Fruit fly (Drosophila melanogaster): ENCODE results near the gene PGAP1.

PGAP1 gene

dm6 chrX:5689417-5690215 is at the start of gene PGAP1, which contains the start of gene cv:
Gene PGAP1, minus strand, starts transcription at chrX:5689473.
Gene cv, plus strand, starts transcription at chrX:5690002.
- no peak for TF ChIP-seq psq (optimal IDR thresholded peaks at IDR 0.05)
- TF ChIP-seq pan (optimal IDR thresholded peaks at IDR 0.05) = no peak
- TF ChIP-seq usp (GFP tag; optimal IDR thresholded peaks at IDR 0.05) = no peak
- no peak for TF ChIP-seq CG8478 (optimal IDR thresholded peaks at IDR 0.05)
- no peak for TF ChIP-seq EcR (GFP tag; optimal IDR thresholded peaks at IDR 0.05)
- TF ChIP-seq Dll (optimal IDR thresholded peaks at IDR 0.05) = no peak

- no peak for TF ChIP-seq Dll (optimal IDR thresholded peaks at IDR 0.05)
- no peak for TF ChIP-seq usp (GFP tag; optimal IDR thresholded peaks at IDR 0.05)
- no peak for TF ChIP-seq EcR (GFP tag; optimal IDR thresholded peaks at IDR 0.05)
- no peak for TF ChIP-seq pan (optimal IDR thresholded peaks at IDR 0.05)
- no peak for TF ChIP-seq psq (optimal IDR thresholded peaks at IDR 0.05)
- no peak for TF ChIP-seq CG8478 (optimal IDR thresholded peaks at IDR 0.05)
Measured at dm6 chrX:5737676-5738220, 48.5 kb upstream of the PGAP1 start, which contains the start of gene Snx27. Gene Snx27, minus strand, starts transcription at chrX:5738031.

- TF ChIP-seq psq (optimal IDR thresholded peaks at IDR 0.05) (no peak), usp (GFP tag; optimal IDR thresholded peaks at IDR 0.05) (no peak), Dll (optimal IDR thresholded peaks at IDR 0.05) (no peak), pan (optimal IDR thresholded peaks at IDR 0.05) (no peak), CG8478 (optimal IDR thresholded peaks at IDR 0.05) (no peak), EcR (GFP tag; optimal IDR thresholded peaks at IDR 0.05) (no peak)
Measured at dm6 chrX:5737157-5737556, 47.9 kb upstream of the PGAP1 start.

- TF ChIP-seq EcR (GFP tag; optimal IDR thresholded peaks at IDR 0.05) (no peak), pan (optimal IDR thresholded peaks at IDR 0.05) (no peak), CG8478 (optimal IDR thresholded peaks at IDR 0.05) (no peak), usp (GFP tag; optimal IDR thresholded peaks at IDR 0.05) (no peak), psq (optimal IDR thresholded peaks at IDR 0.05) (no peak), Dll (optimal IDR thresholded peaks at IDR 0.05) (no peak)
Measured at dm6 chrX:5735268-5735941, 46.1 kb upstream of the PGAP1 start.

dm6 chrX:5732440-5732839 is 43.2 kb upstream of the PGAP1 start, which contains the start of gene CG15773:
Gene CG15773, plus strand, starts transcription at chrX:5732740.
- TF ChIP-seq CG8478 (optimal IDR thresholded peaks at IDR 0.05) (no peak), usp (GFP tag; optimal IDR thresholded peaks at IDR 0.05) (no peak), psq (optimal IDR thresholded peaks at IDR 0.05) (no peak), Dll (optimal IDR thresholded peaks at IDR 0.05) (no peak), pan (optimal IDR thresholded peaks at IDR 0.05) (no peak), EcR (GFP tag; optimal IDR thresholded peaks at IDR 0.05) (no peak)

- TF ChIP-seq pan (optimal IDR thresholded peaks at IDR 0.05) (no peak), EcR (GFP tag; optimal IDR thresholded peaks at IDR 0.05) (no peak)
Measured at dm6 chrX:5724744-5725185, 35.5 kb upstream of the PGAP1 start.

- TF ChIP-seq EcR (GFP tag; optimal IDR thresholded peaks at IDR 0.05) (no peak), Dll (optimal IDR thresholded peaks at IDR 0.05) (no peak), CG8478 (optimal IDR thresholded peaks at IDR 0.05) (no peak), psq (optimal IDR thresholded peaks at IDR 0.05) (no peak), usp (GFP tag; optimal IDR thresholded peaks at IDR 0.05) (no peak), pan (optimal IDR thresholded peaks at IDR 0.05) (no peak)
Measured at dm6 chrX:5724151-5724699, 35.0 kb upstream of the PGAP1 start.

- TF ChIP-seq Dll (optimal IDR thresholded peaks at IDR 0.05) (no peak), pan (optimal IDR thresholded peaks at IDR 0.05) (no peak), EcR (GFP tag; optimal IDR thresholded peaks at IDR 0.05) (no peak), CG8478 (optimal IDR thresholded peaks at IDR 0.05) (no peak), usp (GFP tag; optimal IDR thresholded peaks at IDR 0.05) (no peak), psq (optimal IDR thresholded peaks at IDR 0.05) (no peak)
Measured at dm6 chrX:5723577-5723976, 34.3 kb upstream of the PGAP1 start.

- TF ChIP-seq CG8478 (optimal IDR thresholded peaks at IDR 0.05) (no peak), psq (optimal IDR thresholded peaks at IDR 0.05) (no peak), EcR (GFP tag; optimal IDR thresholded peaks at IDR 0.05) (no peak), Dll (optimal IDR thresholded peaks at IDR 0.05) (no peak), pan (optimal IDR thresholded peaks at IDR 0.05) (no peak), usp (GFP tag; optimal IDR thresholded peaks at IDR 0.05) (no peak)
Measured at dm6 chrX:5718476-5719012, 29.3 kb upstream of the PGAP1 start.

- no peak for TF ChIP-seq pan (optimal IDR thresholded peaks at IDR 0.05)
- no peak for TF ChIP-seq psq (optimal IDR thresholded peaks at IDR 0.05)
- TF ChIP-seq usp (GFP tag; optimal IDR thresholded peaks at IDR 0.05) = no peak
- no peak for TF ChIP-seq CG8478 (optimal IDR thresholded peaks at IDR 0.05)
- no peak for TF ChIP-seq EcR (GFP tag; optimal IDR thresholded peaks at IDR 0.05)
- no peak for TF ChIP-seq Dll (optimal IDR thresholded peaks at IDR 0.05)
Measured at dm6 chrX:5717741-5718475, 28.6 kb upstream of the PGAP1 start, which contains the start of gene CG33080. Gene CG33080, minus strand, starts transcription at chrX:5717778.

Measured in whole organism.